Fruit fly (Drosophila melanogaster) whole organism, embryonic: ENCODE measurements around the gene CG11267.

Experiments used
- BEAF-32 ChIP-seq: fragments of 200-800 bp; sonication (Bioruptor generic); optimal IDR thresholded peaks from 3 replicates; lab custom pipeline; 2017; ENCODE audit warnings: missing biosample characterization, missing genetic modification characterization, mild to moderate bottlenecking, moderate library complexity, missing genetic modification reagents
- CG10274 ChIP-seq: fragments of 200-800 bp; sonication (Bioruptor generic); optimal IDR thresholded peaks from 3 replicates; lab custom pipeline; 2017; ENCODE audit warnings: missing biosample characterization, mild to moderate bottlenecking, missing genetic modification characterization
- CG12659 ChIP-seq: fragments of 200-800 bp; sonication (Bioruptor generic); optimal IDR thresholded peaks from 3 replicates; lab custom pipeline; 2017; ENCODE audit warnings: mild to moderate bottlenecking, missing biosample characterization, missing genetic modification reagents, missing genetic modification characterization
- CG13123 ChIP-seq: fragments of 200-800 bp; sonication (Bioruptor generic); optimal IDR thresholded peaks from 2 replicates; lab custom pipeline; 2016; ENCODE audit warnings: missing biosample characterization, missing genetic modification characterization
- CG13775 ChIP-seq: fragments of 200-800 bp; sonication (Bioruptor generic); optimal IDR thresholded peaks from 3 replicates; lab custom pipeline; 2017; ENCODE audit warnings: missing biosample characterization, mild to moderate bottlenecking, missing genetic modification characterization
- CG14710 ChIP-seq: fragments of 200-800 bp; sonication (Bioruptor generic); optimal IDR thresholded peaks from 3 replicates; lab custom pipeline; 2019; ENCODE audit warnings: missing biosample characterization, mild to moderate bottlenecking, missing genetic modification characterization, moderate library complexity
- CG15269 ChIP-seq: fragments of 200-800 bp; sonication (Bioruptor generic); optimal IDR thresholded peaks from 2 replicates; lab custom pipeline; 2018; ENCODE audit warnings: missing biosample characterization, mild to moderate bottlenecking, missing genetic modification characterization, moderate library complexity
- CG17568 ChIP-seq: fragments of 200-800 bp; sonication (Bioruptor generic); optimal IDR thresholded peaks from 2 replicates; lab custom pipeline; 2018; ENCODE audit warnings: missing biosample characterization, mild to moderate bottlenecking, missing genetic modification characterization, moderate library complexity
- CG17802 ChIP-seq: fragments of 200-800 bp; sonication (Bioruptor generic); optimal IDR thresholded peaks from 2 replicates; lab custom pipeline; 2018; ENCODE audit warnings: missing biosample characterization, mild to moderate bottlenecking, missing genetic modification characterization, moderate library complexity
- CG18619 ChIP-seq: fragments of 200-800 bp; sonication (Bioruptor generic); optimal IDR thresholded peaks from 3 replicates; lab custom pipeline; 2017; ENCODE audit warnings: missing biosample characterization, mild to moderate bottlenecking, missing genetic modification characterization
- CG32532 ChIP-seq: fragments of 200-800 bp; sonication (Bioruptor generic); IDR thresholded peaks from 2 replicates; pipeline ENCODE4 v1.3.6; 2022; ENCODE audit warnings: missing biosample characterization, missing genetic modification characterization
- CG3726 ChIP-seq: fragments of 200-800 bp; sonication (Bioruptor generic); IDR thresholded peaks from 3 replicates; pipeline ENCODE4, ENCODE4 v1.3.6; 2022; ENCODE audit warnings: missing biosample characterization, missing genetic modification characterization
- CG4707 ChIP-seq: fragments of 200-800 bp; sonication (Bioruptor generic); optimal IDR thresholded peaks from 2 replicates; lab custom pipeline; 2018; ENCODE audit warnings: missing biosample characterization, mild to moderate bottlenecking, missing genetic modification characterization, moderate library complexity
- CG6175 ChIP-seq: fragments of 200-800 bp; sonication (Bioruptor generic); IDR thresholded peaks from 3 replicates; pipeline ENCODE4 v1.3.6; 2022; ENCODE audit warnings: missing biosample characterization, missing genetic modification characterization
- CG6765 ChIP-seq: fragments of 200-800 bp; sonication (Bioruptor generic); optimal IDR thresholded peaks from 3 replicates; lab custom pipeline; 2017; ENCODE audit warnings: missing biosample characterization, mild to moderate bottlenecking, missing genetic modification characterization
- CG8290 ChIP-seq, 3 experiments: fragments of 200-800 bp; sonication (Bioruptor generic); optimal IDR thresholded peaks; 2 replicates each; lab custom pipeline; 2016 to 2019; ENCODE audit warnings: missing biosample characterization in 3 of 3, missing genetic modification characterization in 3 of 3, mild to moderate bottlenecking in 2 of 3, moderate library complexity in 1 of 3
- Camta ChIP-seq: fragments of 200-800 bp; sonication (Bioruptor generic); optimal IDR thresholded peaks from 2 replicates; lab custom pipeline; 2016; ENCODE audit warnings: missing biosample characterization, missing genetic modification characterization
- Drgx ChIP-seq: fragments of 200-800 bp; sonication (Bioruptor generic); IDR thresholded peaks from 2 replicates; pipeline ENCODE4 v1.3.6; 2022; ENCODE audit warnings: missing biosample characterization, missing genetic modification characterization
- E2f1 ChIP-seq: fragments of 200-800 bp; sonication (Bioruptor generic); IDR thresholded peaks from 2 replicates; pipeline ENCODE4 v1.3.6; 2022; ENCODE audit warnings: missing biosample characterization, missing genetic modification characterization
- H15 ChIP-seq: fragments of 200-800 bp; sonication (Bioruptor generic); IDR thresholded peaks from 3 replicates; pipeline ENCODE4 v1.3.6; 2022; ENCODE audit warnings: missing biosample characterization, missing genetic modification characterization
- Hmx ChIP-seq: fragments of 200-800 bp; sonication (Bioruptor generic); optimal IDR thresholded peaks from 2 replicates; lab custom pipeline; 2016; ENCODE audit warnings: missing biosample characterization, missing genetic modification characterization
- MTF-1 ChIP-seq: fragments of 200-800 bp; sonication (Bioruptor generic); optimal IDR thresholded peaks from 2 replicates; lab custom pipeline; 2018; ENCODE audit warnings: missing biosample characterization, mild to moderate bottlenecking, missing genetic modification characterization, borderline replicate concordance
- NFAT ChIP-seq: fragments of 200-800 bp; sonication (Bioruptor generic); IDR thresholded peaks from 2 replicates; pipeline ENCODE4 v1.3.6; 2022; ENCODE audit warnings: missing biosample characterization, missing genetic modification characterization
- Side ChIP-seq: fragments of 200-800 bp; sonication (Bioruptor generic); optimal IDR thresholded peaks from 2 replicates; lab custom pipeline; 2016; ENCODE audit warnings: missing biosample characterization, missing genetic modification characterization
- Six4 ChIP-seq: fragments of 200-800 bp; sonication (Bioruptor generic); optimal IDR thresholded peaks from 2 replicates; lab custom pipeline; 2016; ENCODE audit warnings: missing biosample characterization, missing genetic modification characterization
- ab ChIP-seq: fragments of 200-800 bp; sonication (Bioruptor generic); optimal IDR thresholded peaks from 2 replicates; lab custom pipeline; 2016; ENCODE audit warnings: missing biosample characterization, missing genetic modification characterization
- bsh ChIP-seq, 2 experiments: fragments of 200-800 bp; sonication (Bioruptor generic); optimal IDR thresholded peaks; 2 replicates each; lab custom pipeline; 2017 to 2018; ENCODE audit warnings: mild to moderate bottlenecking in 2 of 2, missing biosample characterization in 2 of 2, missing genetic modification characterization in 2 of 2, moderate library complexity in 1 of 2
- cato ChIP-seq: fragments of 200-800 bp; sonication (Bioruptor generic); optimal IDR thresholded peaks from 2 replicates; lab custom pipeline; 2016; ENCODE audit warnings: missing biosample characterization, missing genetic modification characterization, borderline replicate concordance
- crc ChIP-seq: fragments of 200-800 bp; sonication (Bioruptor generic); optimal IDR thresholded peaks from 2 replicates; lab custom pipeline; 2016; ENCODE audit warnings: missing biosample characterization, missing genetic modification characterization
- da ChIP-seq: fragments of 200-800 bp; sonication (Bioruptor generic); optimal IDR thresholded peaks from 2 replicates; lab custom pipeline; 2016; ENCODE audit warnings: missing biosample characterization, missing genetic modification characterization
- exex ChIP-seq: fragments of 200-800 bp; sonication (Bioruptor generic); optimal IDR thresholded peaks from 4 replicates; lab custom pipeline; 2018; ENCODE audit warnings: missing biosample characterization, mild to moderate bottlenecking, missing genetic modification characterization, moderate library complexity
- fd102C ChIP-seq: fragments of 200-800 bp; sonication (Bioruptor generic); optimal IDR thresholded peaks from 2 replicates; lab custom pipeline; 2018; ENCODE audit warnings: missing biosample characterization, mild to moderate bottlenecking, missing genetic modification characterization, moderate library complexity
- gfzf ChIP-seq: fragments of 200-800 bp; sonication (Bioruptor generic); optimal IDR thresholded peaks from 2 replicates; lab custom pipeline; 2016; ENCODE audit warnings: missing biosample characterization, mild to moderate bottlenecking, missing genetic modification characterization, moderate library complexity
- gro ChIP-seq: fragments of 200-800 bp; sonication (Bioruptor generic); optimal IDR thresholded peaks from 2 replicates; lab custom pipeline; 2016; ENCODE audit warnings: missing biosample characterization, missing genetic modification characterization
- hbn ChIP-seq: fragments of 200-800 bp; sonication (Bioruptor generic); IDR thresholded peaks from 2 replicates; pipeline ENCODE4 v1.3.6; 2022; ENCODE audit warnings: missing biosample characterization, missing genetic modification characterization; ENCODE audit not compliant: partially characterized antibody
- jigr1 ChIP-seq: fragments of 200-800 bp; sonication (Bioruptor generic); IDR thresholded peaks from 3 replicates; pipeline ENCODE4 v1.3.6; 2022; ENCODE audit warnings: missing biosample characterization, missing genetic modification characterization
- klu ChIP-seq: fragments of 200-800 bp; sonication (Bioruptor generic); IDR thresholded peaks from 2 replicates; pipeline ENCODE4 v1.3.6; 2022; ENCODE audit warnings: missing biosample characterization, missing genetic modification characterization
- kni ChIP-seq: fragments of 200-800 bp; sonication (Bioruptor generic); optimal IDR thresholded peaks from 3 replicates; lab custom pipeline; 2017; ENCODE audit warnings: mild to moderate bottlenecking, missing biosample characterization, missing genetic modification reagents, missing genetic modification characterization
- mam ChIP-seq: fragments of 200-800 bp; sonication (Bioruptor generic); optimal IDR thresholded peaks from 3 replicates; lab custom pipeline; 2016; ENCODE audit warnings: missing biosample characterization, missing genetic modification characterization
- nom ChIP-seq: fragments of 200-800 bp; sonication (Bioruptor generic); optimal IDR thresholded peaks from 2 replicates; lab custom pipeline; 2017; ENCODE audit warnings: missing biosample characterization, missing genetic modification characterization, mild to moderate bottlenecking, moderate library complexity, missing genetic modification reagents
- pb ChIP-seq: fragments of 200-800 bp; sonication (Bioruptor generic); optimal IDR thresholded peaks from 3 replicates; lab custom pipeline; 2016; ENCODE audit warnings: missing biosample characterization, missing genetic modification characterization
- pho ChIP-seq: fragments of 200-800 bp; sonication (Bioruptor generic); optimal IDR thresholded peaks from 2 replicates; lab custom pipeline; 2016; ENCODE audit warnings: missing biosample characterization, missing genetic modification characterization
- row ChIP-seq: fragments of 200-800 bp; sonication (Bioruptor generic); IDR thresholded peaks from 3 replicates; pipeline ENCODE4 v1.3.6; 2022; ENCODE audit warnings: missing biosample characterization, missing genetic modification characterization
- scrt ChIP-seq: fragments of 200-800 bp; sonication (Bioruptor generic); optimal IDR thresholded peaks from 2 replicates; lab custom pipeline; 2018; ENCODE audit warnings: missing biosample characterization, mild to moderate bottlenecking, missing genetic modification characterization, moderate library complexity
- sug ChIP-seq: fragments of 200-800 bp; optimal IDR thresholded peaks from 2 replicates; lab custom pipeline; 2019; ENCODE audit warnings: missing biosample characterization, mild to moderate bottlenecking, missing genetic modification characterization, moderate library complexity
- tio ChIP-seq: fragments of 200-800 bp; sonication (Bioruptor generic); optimal IDR thresholded peaks from 2 replicates; lab custom pipeline; 2017; ENCODE audit warnings: missing biosample characterization, missing genetic modification characterization, inconsistent platforms
- tup ChIP-seq: fragments of 200-800 bp; sonication (Bioruptor generic); optimal IDR thresholded peaks from 2 replicates; lab custom pipeline; 2016; ENCODE audit warnings: missing biosample characterization, mild to moderate bottlenecking, missing genetic modification characterization, moderate library complexity
- vnd ChIP-seq: fragments of 200-800 bp; sonication (Bioruptor generic); IDR thresholded peaks from 3 replicates; pipeline ENCODE4 v1.3.6; 2022; ENCODE audit warnings: missing biosample characterization, missing genetic modification characterization; ENCODE audit not compliant: partially characterized antibody
- wek ChIP-seq: fragments of 200-800 bp; sonication (Bioruptor generic); optimal IDR thresholded peaks from 3 replicates; lab custom pipeline; 2018; ENCODE audit warnings: missing biosample characterization, mild to moderate bottlenecking, missing genetic modification characterization, moderate library complexity

Gene CG11267

dm6 chr3L:13036706-13037457 lies 21.0 kb downstream of the CG11267 start, which contains the start of gene Srrm1 (continued):
- TF ChIP-seq kni (GFP tag; lab: Kevin White, UChicago): no peak
- no peak for TF ChIP-seq tup (GFP tag; lab: Kevin White, UChicago)
- peak; percentile 87 for TF ChIP-seq hbn (GFP tag; lab: Robert Waterston, UW)
- TF ChIP-seq E2f1 (GFP tag; lab: Robert Waterston, UW): no peak
- TF ChIP-seq CG15269 (tag; lab: Kevin White, UChicago): no peak
- peak; percentile 67 for TF ChIP-seq pho (GFP tag; lab: Kevin White, UChicago)
- TF ChIP-seq BEAF-32 (GFP tag; lab: Kevin White, UChicago): peak; percentile 97
- peak; percentile 65 for TF ChIP-seq CG14710 (tag; lab: Kevin White, UChicago)
- no peak for TF ChIP-seq Drgx (GFP tag; lab: Robert Waterston, UW)
- no peak for TF ChIP-seq jigr1
- no peak for TF ChIP-seq Hmx
- TF ChIP-seq ab (GFP tag; lab: Kevin White, UChicago): no peak
- peak; percentile 41 for TF ChIP-seq Side (GFP tag; lab: Kevin White, UChicago)
- no peak for TF ChIP-seq tio
- no peak for TF ChIP-seq CG8290 (GFP tag; optimal IDR thresholded peaks at IDR 0.05; lab: Kevin White, UChicago)
- TF ChIP-seq CG8290 (tag; optimal IDR thresholded peaks at IDR 0.05; lab: Kevin White, UChicago): peak; percentile 8 to 44
- peak; percentile 83 for TF ChIP-seq sug (tag; lab: Kevin White, UChicago)
- TF ChIP-seq gfzf (GFP tag; lab: Kevin White, UChicago): peak; percentile 32
- no peak for TF ChIP-seq cato (GFP tag; lab: Kevin White, UChicago)
- TF ChIP-seq CG10274 (GFP tag; lab: Kevin White, UChicago): no peak
- TF ChIP-seq CG17568 (GFP tag; lab: Kevin White, UChicago): no peak
- TF ChIP-seq klu (GFP tag; lab: Robert Waterston, UW): no peak
- TF ChIP-seq NFAT: peak; percentile 41; the same call in 1 of the 2 replicates
- TF ChIP-seq wek (GFP tag; lab: Kevin White, UChicago): no peak
- TF ChIP-seq MTF-1 (GFP tag; lab: Kevin White, UChicago): no peak
- TF ChIP-seq CG3726: no peak
- no peak for TF ChIP-seq nom (GFP tag; lab: Kevin White, UChicago)
- no peak for TF ChIP-seq CG4707 (GFP tag; lab: Kevin White, UChicago)
- peak; percentile 75 for TF ChIP-seq mam (GFP tag; lab: Kevin White, UChicago)
- peak; percentile 52 for TF ChIP-seq gro (GFP tag; lab: Kevin White, UChicago)
- TF ChIP-seq row: peak; percentile 61
- TF ChIP-seq exex (tag; lab: Kevin White, UChicago): no peak
- TF ChIP-seq pb (GFP tag; lab: Kevin White, UChicago): no peak
- peak; percentile 88 for TF ChIP-seq vnd (GFP tag; lab: Robert Waterston, UW)
- TF ChIP-seq CG18619 (GFP tag; lab: Kevin White, UChicago): no peak
- no peak for TF ChIP-seq Six4 (GFP tag; lab: Kevin White, UChicago)
- TF ChIP-seq CG17802 (tag; lab: Kevin White, UChicago): peak; percentile 1
- TF ChIP-seq da (GFP tag; lab: Kevin White, UChicago): no peak
- TF ChIP-seq scrt: no peak
- TF ChIP-seq H15: no peak
- no peak for TF ChIP-seq bsh (GFP tag; optimal IDR thresholded peaks at IDR 0.05; lab: Kevin White, UChicago)
- no peak for TF ChIP-seq crc (GFP tag; lab: Kevin White, UChicago)
- TF ChIP-seq CG32532: peak; percentile 41
- no peak for TF ChIP-seq CG6175 (GFP tag; lab: Robert Waterston, UW)
- TF ChIP-seq CG6765 (GFP tag; lab: Kevin White, UChicago): no peak
- no peak for TF ChIP-seq CG13123
- no peak for TF ChIP-seq fd102C
- peak; percentile 83 for TF ChIP-seq CG12659
- peak; percentile 38 for TF ChIP-seq Camta (GFP tag; lab: Kevin White, UChicago)
- TF ChIP-seq CG13775 (GFP tag; lab: Kevin White, UChicago): no peak
